Worm (Caenorhabditis elegans): Measurements from ENCODE around the gene cnx-1.

DNA sequence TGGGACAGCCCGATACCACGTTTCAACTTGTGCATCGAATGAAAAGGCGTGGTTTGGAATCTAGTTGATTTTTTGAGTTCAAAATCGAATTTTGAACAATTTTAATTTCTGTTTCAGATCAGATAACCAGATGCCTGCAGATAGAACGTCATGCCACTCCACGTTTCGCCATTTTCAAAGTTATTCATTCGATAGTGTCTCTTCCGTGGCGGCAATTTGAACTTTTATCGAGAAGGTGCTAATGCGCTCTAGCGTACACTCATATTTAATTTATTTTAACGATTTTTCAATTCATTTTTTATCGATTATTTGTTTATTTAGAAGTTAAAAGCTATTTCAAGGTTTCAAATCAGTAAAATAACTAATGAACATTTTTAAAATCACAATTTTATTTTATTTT lies 41.0 kb downstream of the cnx-1 start:
- TF ChIP-seq nhr-237 (tag; optimal IDR thresholded peaks at IDR 0.05) = no peak
- TF ChIP-seq ces-1 (GFP tag; optimal IDR thresholded peaks at IDR 0.05) = no peak
